Worm (Caenorhabditis elegans): ENCODE results near the gene golg-2.

Gene golg-2

DNA sequence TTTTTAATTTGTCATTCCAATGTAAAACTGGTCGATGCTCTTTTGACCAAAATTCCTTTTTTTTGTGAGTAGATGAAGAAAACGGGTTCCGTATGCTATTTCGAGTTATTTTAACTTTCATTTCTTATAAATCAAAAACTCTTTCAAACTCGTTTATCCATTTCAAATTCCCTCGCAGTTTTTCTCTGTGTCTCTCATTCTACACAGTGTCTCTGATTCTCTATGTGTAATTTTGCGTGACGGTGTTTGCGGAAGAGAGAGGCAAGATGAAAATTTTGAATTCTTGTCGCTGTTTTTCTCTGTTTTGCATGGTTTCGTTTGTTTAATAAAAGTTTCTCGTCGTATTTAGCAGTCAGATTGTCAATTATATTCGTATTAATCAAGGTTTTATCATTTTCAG, 40.8 kb downstream of the golg-2 start, which contains the start of gene citk-2 (continued):
- peak; percentile 68; the same call in 1 of the 2 replicates for TF ChIP-seq lin-1 (GFP tag; IDR thresholded peaks at IDR 0.05)
- TF ChIP-seq nhr-48 (tag; optimal IDR thresholded peaks at IDR 0.05) = no peak
- TF ChIP-seq mdt-29 (GFP tag; IDR thresholded peaks at IDR 0.05) = no peak
- TF ChIP-seq daf-19 (GFP tag; conservative IDR thresholded peaks at IDR 0.05) = no peak
- TF ChIP-seq F10B5.3 (tag; optimal IDR thresholded peaks at IDR 0.05) = no peak
- peak; percentile 57 for TF ChIP-seq jun-1 (tag; optimal IDR thresholded peaks at IDR 0.05)
- no peak for TF ChIP-seq tra-1 (GFP tag; IDR thresholded peaks at IDR 0.05)
- TF ChIP-seq T26A8.4 (GFP tag; IDR thresholded peaks at IDR 0.05) = peak; percentile 79
- TF ChIP-seq ama-1 (optimal IDR thresholded peaks at IDR 0.05) = no peak
- no peak for TF ChIP-seq daf-8 (GFP tag; IDR thresholded peaks at IDR 0.05)
- no peak for TF ChIP-seq attf-4 (tag; optimal IDR thresholded peaks at IDR 0.05)
- no peak for TF ChIP-seq ceh-62 (tag; optimal IDR thresholded peaks at IDR 0.05)
- TF ChIP-seq ceh-44 (GFP tag; IDR thresholded peaks at IDR 0.05) = no peak
- TF ChIP-seq pha-4 (GFP tag; IDR thresholded peaks at IDR 0.05) = no peak
- peak; percentile 79 for TF ChIP-seq pha-4 (tag; optimal IDR thresholded peaks at IDR 0.05)
- peak; percentile 68 for TF ChIP-seq madf-9 (GFP tag; conservative IDR thresholded peaks at IDR 0.05)
- no peak for TF ChIP-seq lsy-2 (tag; optimal IDR thresholded peaks at IDR 0.05)
- no peak for TF ChIP-seq skn-1 (tag; optimal IDR thresholded peaks at IDR 0.05)
- TF ChIP-seq nhr-42 (GFP tag; IDR thresholded peaks at IDR 0.05) = peak; percentile 84

DNA sequence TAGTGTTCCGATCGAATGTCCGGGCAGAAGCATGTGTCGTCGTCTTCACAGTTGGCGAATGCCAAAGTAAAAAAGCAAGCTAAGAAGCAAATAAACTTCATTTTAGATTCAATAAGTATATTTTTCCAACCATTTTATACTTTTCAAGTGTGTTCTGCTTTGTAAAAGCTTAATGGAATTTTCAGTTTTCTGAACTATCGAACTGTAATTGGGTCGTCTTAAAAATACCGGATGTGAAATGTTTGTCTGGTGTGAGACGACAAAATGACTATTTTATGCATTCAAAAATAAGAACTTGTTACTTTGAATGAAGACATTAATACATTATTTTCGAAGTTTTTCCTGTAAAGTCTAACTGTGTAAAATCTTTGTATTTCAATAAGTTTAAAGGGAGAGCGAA, 41.2 kb downstream of the golg-2 start, which contains the start of gene F59A6.11:
Gene F59A6.11 (minus strand): TSS at position 101 of the 400 bp plus-strand sequence.
- TF ChIP-seq Y75B8A.6 (GFP tag; IDR thresholded peaks at IDR 0.05) (no peak), unc-130 (GFP tag; optimal IDR thresholded peaks at IDR 0.05) (no peak), F44E2.7 (GFP tag; IDR thresholded peaks at IDR 0.05) (no peak), zip-11 (GFP tag; IDR thresholded peaks at IDR 0.05) (no peak), mes-2 (tag; optimal IDR thresholded peaks at IDR 0.05; ENCODE audit: poor library complexity, severe bottlenecking) (no peak), ces-1 (GFP tag; optimal IDR thresholded peaks at IDR 0.05) (no peak), attf-4 (tag; optimal IDR thresholded peaks at IDR 0.05) (no peak), ceh-44 (GFP tag; IDR thresholded peaks at IDR 0.05) (no peak), ctbp-1 (GFP tag; IDR thresholded peaks at IDR 0.05) (no peak), mep-1 (tag; optimal IDR thresholded peaks at IDR 0.05) (no peak), aly-2 (tag; optimal IDR thresholded peaks at IDR 0.05) (no peak), skn-1 (tag; optimal IDR thresholded peaks at IDR 0.05) (no peak), dve-1 (tag; optimal IDR thresholded peaks at IDR 0.05; ENCODE audit: insufficient read depth) (no peak), ceh-32 (tag; optimal IDR thresholded peaks at IDR 0.05; ENCODE audit: poor library complexity) (no peak), fkh-10 (GFP tag; optimal IDR thresholded peaks at IDR 0.05) (no peak), ZK546.5 (tag; optimal IDR thresholded peaks at IDR 0.05) (no peak), ztf-11 (tag; optimal IDR thresholded peaks at IDR 0.05) (no peak)

DNA sequence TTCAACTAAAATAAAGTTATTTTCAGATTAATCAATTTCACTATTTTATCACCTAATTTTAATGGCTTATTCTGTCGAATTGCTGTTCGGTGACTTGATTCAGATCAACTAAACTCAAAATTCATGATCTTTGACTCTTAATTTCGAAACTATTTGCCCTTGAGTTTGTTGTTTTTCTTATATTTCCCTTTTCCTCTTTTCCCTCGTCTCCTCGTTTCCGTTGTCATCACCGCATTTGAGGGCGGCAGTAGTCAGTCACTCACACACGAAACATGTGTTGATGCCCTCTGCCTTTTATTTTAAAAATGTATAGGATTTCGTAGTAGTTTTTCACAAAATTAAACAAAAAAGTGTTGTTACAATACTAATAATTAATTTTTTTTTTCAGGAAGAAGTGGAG, 45.0 kb downstream of the golg-2 start, which contains the start of gene rnh-1.0:
Gene rnh-1.0 (plus strand): TSS at position 389 of the 400 bp plus-strand sequence.
- TF ChIP-seq jun-1 (tag; optimal IDR thresholded peaks at IDR 0.05) (no peak), ceh-20 (GFP tag; IDR thresholded peaks at IDR 0.05) (no peak), egl-43 (GFP tag; IDR thresholded peaks at IDR 0.05) (no peak), spr-3 (GFP tag; optimal IDR thresholded peaks at IDR 0.05) (no peak), spr-1 (tag; optimal IDR thresholded peaks at IDR 0.05) (no peak), D1046.2 (GFP tag; IDR thresholded peaks at IDR 0.05) (no peak), dmd-6 (GFP tag; IDR thresholded peaks at IDR 0.05) (peak; percentile 7; the same call in 1 of the 2 replicates), snpc-1.2 (GFP tag; IDR thresholded peaks at IDR 0.05) (no peak), hlh-30 (tag; optimal IDR thresholded peaks at IDR 0.05; ENCODE audit: insufficient read depth) (peak; percentile 20), ceh-44 (GFP tag; IDR thresholded peaks at IDR 0.05) (no peak), arid-1 (GFP tag; conservative IDR thresholded peaks at IDR 0.05) (no peak), zip-11 (GFP tag; IDR thresholded peaks at IDR 0.05) (no peak), ceh-62 (tag; optimal IDR thresholded peaks at IDR 0.05) (no peak), F26F4.8 (GFP tag; conservative IDR thresholded peaks at IDR 0.05) (no peak), nhr-6 (tag; optimal IDR thresholded peaks at IDR 0.05) (no peak)

Measured in whole organism, L4 larva.